Fruit fly (Drosophila melanogaster) whole organism, adult: ENCODE measurements around the gene CG43249.

Source experiments
- CG11617 ChIP-seq: fragments of 200-800 bp; sonication (Bioruptor generic); optimal IDR thresholded peaks from 2 replicates; lab custom pipeline; 2017; ENCODE audit warnings: mild to moderate bottlenecking, missing biosample characterization, missing genetic modification reagents, missing genetic modification characterization
- CG1620 ChIP-seq: fragments of 200-800 bp; sonication (Bioruptor generic); optimal IDR thresholded peaks from 2 replicates; lab custom pipeline; 2016; ENCODE audit warnings: missing biosample characterization, missing genetic modification characterization
- CG33017 ChIP-seq: fragments of 200-800 bp; sonication (Bioruptor generic); optimal IDR thresholded peaks from 2 replicates; lab custom pipeline; 2018; ENCODE audit warnings: missing biosample characterization, mild to moderate bottlenecking, missing genetic modification characterization, moderate library complexity
- Clk ChIP-seq: fragments of 200-800 bp; sonication (Bioruptor generic); optimal IDR thresholded peaks from 2 replicates; lab custom pipeline; 2017; ENCODE audit warnings: missing biosample characterization, missing genetic modification characterization
- cic ChIP-seq: fragments of 200-800 bp; sonication (Bioruptor generic); optimal IDR thresholded peaks from 2 replicates; lab custom pipeline; 2017; ENCODE audit warnings: missing biosample characterization, mild to moderate bottlenecking, missing genetic modification characterization, moderate library complexity
- cnc ChIP-seq, 2 experiments: fragments of >200 bp; optimal IDR thresholded peaks; 2 replicates each; lab custom pipeline; 2017
- kay ChIP-seq: fragments of 200-800 bp; sonication (Bioruptor generic); peaks from one replicate; lab custom pipeline; 2016; ENCODE audit warnings: missing biosample characterization, missing genetic modification characterization, borderline replicate concordance
- ovo ChIP-seq: fragments of 200-800 bp; sonication (Bioruptor generic); optimal IDR thresholded peaks from 2 replicates; lab custom pipeline; 2016; ENCODE audit warnings: missing biosample characterization, missing genetic modification characterization
- pad ChIP-seq: fragments of 200-800 bp; sonication (Bioruptor generic); optimal IDR thresholded peaks from 3 replicates; lab custom pipeline; 2017; ENCODE audit warnings: missing biosample characterization, missing genetic modification characterization, mild to moderate bottlenecking, moderate library complexity, missing genetic modification reagents
- tj ChIP-seq: fragments of 200-800 bp; sonication (Bioruptor generic); optimal IDR thresholded peaks from 3 replicates; lab custom pipeline; 2017; ENCODE audit warnings: missing biosample characterization, mild to moderate bottlenecking, missing genetic modification characterization, moderate library complexity

DNA sequence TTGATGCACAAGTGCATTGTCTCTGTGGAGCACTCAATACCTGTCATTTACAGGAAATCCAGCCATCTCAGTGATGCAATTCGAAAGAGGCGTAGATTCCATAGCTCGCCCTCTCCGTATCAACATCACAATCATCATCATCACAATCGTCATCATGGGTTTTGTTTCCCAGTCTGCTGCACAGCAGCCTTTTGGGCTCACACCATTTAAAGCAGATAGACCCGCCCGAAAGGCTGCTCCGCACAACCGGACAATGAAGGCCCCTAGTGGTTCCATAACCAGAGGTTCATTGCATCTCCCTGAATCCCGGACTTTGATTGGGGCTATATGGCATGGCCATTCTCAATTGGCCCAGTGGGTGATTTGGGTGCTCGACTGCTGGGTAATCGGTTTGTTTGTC is 30.8 kb downstream of the CG43249 start:
- TF ChIP-seq pad (GFP tag; lab: Kevin White, UChicago) (no peak), CG33017 (tag; lab: Kevin White, UChicago) (no peak), cnc (optimal IDR thresholded peaks at IDR 0.05; lab: Kevin White, UChicago) (no peak), ovo (GFP tag; lab: Kevin White, UChicago) (no peak), kay (GFP tag; lab: Kevin White, UChicago) (no peak), tj (no peak), cic (GFP tag; lab: Kevin White, UChicago) (no peak), CG11617 (GFP tag; lab: Kevin White, UChicago) (no peak), Clk (GFP tag; lab: Kevin White, UChicago) (no peak), CG1620 (GFP tag; lab: Kevin White, UChicago) (no peak)
